Fruit fly (Drosophila melanogaster) whole organism, wandering third instar larva: ENCODE measurements around the gene CG13895.

Experiments used
- Hnf4 ChIP-seq: fragments of 200-800 bp; sonication (Bioruptor generic); optimal IDR thresholded peaks from 2 replicates; lab custom pipeline; 2016; ENCODE audit warnings: missing biosample characterization, mild to moderate bottlenecking, missing genetic modification characterization
- h ChIP-seq: fragments of 200-800 bp; sonication (Bioruptor generic); optimal IDR thresholded peaks from 3 replicates; lab custom pipeline; 2016; ENCODE audit warnings: missing biosample characterization, mild to moderate bottlenecking, missing genetic modification characterization
- lola ChIP-seq: fragments of >200 bp; optimal IDR thresholded peaks from 2 replicates; lab custom pipeline; 2017; ENCODE audit warnings: missing biosample characterization, missing genetic modification characterization
- usp ChIP-seq: fragments of >200 bp; optimal IDR thresholded peaks from 2 replicates; lab custom pipeline; 2017; ENCODE audit warnings: missing biosample characterization, missing genetic modification characterization

DNA sequence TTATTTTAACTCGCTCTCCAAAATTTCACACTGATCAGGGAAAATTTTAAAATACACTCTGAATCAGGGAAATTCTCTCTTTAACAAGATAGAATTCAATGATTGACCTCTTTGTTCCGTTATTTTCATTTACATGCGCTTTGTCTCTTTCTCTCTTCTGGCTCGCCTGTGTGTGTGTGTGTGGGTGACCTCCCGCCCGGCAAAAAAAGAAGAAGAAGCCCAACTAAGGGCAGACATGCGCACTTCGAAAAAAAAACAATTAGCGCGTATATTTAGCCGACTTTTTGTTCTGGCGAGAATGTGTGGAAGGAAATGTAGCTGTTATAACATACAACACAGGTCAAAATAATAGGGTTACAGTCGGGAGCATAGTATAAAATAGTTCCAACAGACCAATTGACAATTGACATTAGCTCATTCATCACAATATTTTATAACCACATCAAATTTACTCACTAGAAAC, 25.6 kb downstream of the CG13895 start, which contains the start of gene CG3386:
- TF ChIP-seq usp (GFP tag; lab: Kevin White, UChicago) (no peak), lola (GFP tag; lab: Kevin White, UChicago) (no peak), Hnf4 (GFP tag; lab: Kevin White, UChicago) (no peak), h (GFP tag; lab: Kevin White, UChicago) (no peak)
